Worm (Caenorhabditis elegans) whole organism, L4/young adult: ENCODE data around the gene fdgt-2.

Experiments used
- W03F9.2 ChIP-seq: fragments of 150-350 bp; optimal IDR thresholded peaks from 2 replicates; lab custom pipeline; 2014; ENCODE audit warnings: missing biosample characterization, missing genetic modification characterization
- him-1 ChIP-seq: sonication (generic microtip); optimal IDR thresholded peaks from 2 replicates; lab custom pipeline; 2016; ENCODE audit warnings: missing genotype, missing genetic modification reagents, missing genetic modification characterization, missing compliant biosample characterization

DNA sequence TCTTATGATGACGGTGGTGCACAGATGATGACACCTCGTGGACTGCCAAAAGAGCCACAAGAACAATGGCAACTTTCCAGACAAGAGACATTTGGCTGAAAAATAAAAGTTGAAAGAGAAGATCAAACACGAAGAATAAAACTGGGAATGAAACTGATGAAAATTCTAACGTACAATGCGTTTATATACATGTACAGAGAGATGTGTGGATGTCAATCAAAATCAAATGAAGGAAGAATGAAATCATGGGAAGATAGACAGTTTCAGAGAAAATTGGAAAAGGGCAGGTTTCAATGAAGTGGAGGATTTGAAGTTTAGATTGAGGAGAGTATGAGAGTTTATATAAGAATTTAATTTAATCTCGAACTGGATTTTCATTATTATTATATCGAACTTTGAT is 18.4 kb upstream of the fdgt-2 start, which contains the start of gene dod-23:
- TF ChIP-seq W03F9.2 (tag; lab: Kevin White, UChicago): no peak
- TF ChIP-seq him-1: no peak
